5 fruit fly cellular contexts compared by ENCODE assay signal in the genomic region with DNA sequence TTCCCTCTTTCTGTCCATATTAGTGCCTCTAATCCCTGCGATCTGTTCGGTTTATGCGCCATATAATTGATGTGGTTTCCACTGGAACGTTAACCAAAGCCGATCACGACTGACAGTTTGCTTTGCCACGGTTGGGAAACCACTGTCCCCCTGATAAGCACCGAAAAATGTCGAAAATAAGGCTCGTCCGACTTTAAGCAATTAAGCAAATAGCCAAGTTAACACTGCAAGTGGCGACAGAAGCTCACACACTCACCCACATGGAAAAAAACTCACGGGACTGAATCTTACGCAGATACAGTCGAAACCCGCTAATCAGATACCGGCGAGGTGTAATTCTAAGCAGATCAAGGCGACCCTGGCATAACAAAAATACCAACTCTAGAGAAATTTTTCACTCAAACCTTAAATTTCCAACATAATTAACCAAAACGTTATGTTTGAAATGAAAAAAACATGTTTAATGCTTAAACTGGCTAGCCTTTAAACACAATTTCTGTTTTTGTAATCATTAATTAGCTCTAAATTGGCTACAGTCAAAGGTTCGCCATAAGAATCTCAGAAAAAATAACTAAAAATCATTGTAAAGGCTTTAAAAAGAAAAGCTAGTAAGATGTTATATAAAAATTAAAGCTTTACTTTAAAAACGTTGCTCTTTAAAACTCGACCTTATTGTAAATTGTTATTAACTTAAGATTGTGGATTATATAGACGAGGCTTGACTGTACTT.
TF ChIP-seq lines count a peak whose summit lies in the region.

No protein-coding gene starts in this region.

- no peak for TF ChIP-seq CTCF in whole organism, embryonic (GFP tag; optimal IDR thresholded peaks at IDR 0.05; lab: Kevin White, UChicago)

TF ChIP-seq in whole organism, adult, 20 proteins besides CTCF, POLR2A, EP300 and RAD21:
- TF ChIP-seq kay (GFP tag; lab: Kevin White, UChicago; ENCODE audit: borderline replicate concordance) (peak; percentile 4), CG12768 (GFP tag; optimal IDR thresholded peaks at IDR 0.05; lab: Kevin White, UChicago) (peak; percentile 11), CG7045 (GFP tag; optimal IDR thresholded peaks at IDR 0.05; lab: Kevin White, UChicago) (peak; percentile 54), toe (GFP tag; optimal IDR thresholded peaks at IDR 0.05; lab: Kevin White, UChicago) (no peak), bab1 (GFP tag; optimal IDR thresholded peaks at IDR 0.05; lab: Kevin White, UChicago) (no peak), Crg-1 (GFP tag; optimal IDR thresholded peaks at IDR 0.05; lab: Kevin White, UChicago) (no peak), CG7101 (tag; optimal IDR thresholded peaks at IDR 0.05; lab: Kevin White, UChicago) (peak; percentile 17), Mnt (GFP tag; optimal IDR thresholded peaks at IDR 0.05; lab: Kevin White, UChicago) (peak; percentile 10), CG33017 (tag; optimal IDR thresholded peaks at IDR 0.05; lab: Kevin White, UChicago) (no peak), ovo (GFP tag; optimal IDR thresholded peaks at IDR 0.05; lab: Kevin White, UChicago) (no peak), CG1620 (GFP tag; optimal IDR thresholded peaks at IDR 0.05; lab: Kevin White, UChicago) (no peak), Hr96 (GFP tag; optimal IDR thresholded peaks at IDR 0.05; lab: Kevin White, UChicago) (no peak)

TF ChIP-seq in whole organism, embryonic, 481 proteins besides CTCF, POLR2A, EP300 and RAD21 (continues in another document):
- peak; percentile 7; the same call in 1 of the 2 replicates for TF ChIP-seq CG9215 (GFP tag; IDR thresholded peaks at IDR 0.05; lab: Robert Waterston, UW)
- no peak for TF ChIP-seq ham (GFP tag; IDR thresholded peaks at IDR 0.05; lab: Robert Waterston, UW)
- TF ChIP-seq ci (GFP tag; IDR thresholded peaks at IDR 0.05; lab: Robert Waterston, UW) = 0 out of 3 replicates have a peak, but pooled peaks have one; percentile 31
- no peak for TF ChIP-seq CG17612 (GFP tag; IDR thresholded peaks at IDR 0.05; lab: Robert Waterston, UW)
- TF ChIP-seq Drgx (GFP tag; IDR thresholded peaks at IDR 0.05; lab: Robert Waterston, UW) = no peak; the same call in 1 of the 2 replicates
- 0 out of 2 replicates have a peak, but pooled peaks have one; percentile 23 for TF ChIP-seq CG9932 (GFP tag; IDR thresholded peaks at IDR 0.05; lab: Robert Waterston, UW)
- no peak for TF ChIP-seq CG8281 (tag; optimal IDR thresholded peaks at IDR 0.05; lab: Kevin White, UChicago)
- no peak for TF ChIP-seq Fer3 (tag; optimal IDR thresholded peaks at IDR 0.05; lab: Kevin White, UChicago)
- TF ChIP-seq vvl (GFP tag; IDR thresholded peaks at IDR 0.05; lab: Robert Waterston, UW) = 0 out of 2 replicates have a peak, but pooled peaks have one; percentile 6
- peak; percentile 5 for TF ChIP-seq CG12104 (GFP tag; optimal IDR thresholded peaks at IDR 0.05; lab: Kevin White, UChicago)
- no peak for TF ChIP-seq fu2 (GFP tag; optimal IDR thresholded peaks at IDR 0.05; lab: Kevin White, UChicago)
- no peak for TF ChIP-seq lbe (GFP tag; optimal IDR thresholded peaks at IDR 0.05; lab: Kevin White, UChicago)
- TF ChIP-seq CG13424 (tag; optimal IDR thresholded peaks at IDR 0.05; lab: Kevin White, UChicago) = peak; percentile 43
- TF ChIP-seq CG13296 (GFP tag; optimal IDR thresholded peaks at IDR 0.05; lab: Kevin White, UChicago) = no peak
- no peak for TF ChIP-seq NC2α (GFP tag; optimal IDR thresholded peaks at IDR 0.05; lab: Kevin White, UChicago)
- TF ChIP-seq Oli (tag; optimal IDR thresholded peaks at IDR 0.05; lab: Kevin White, UChicago) = no peak
- no peak for TF ChIP-seq CG5953 (GFP tag; IDR thresholded peaks at IDR 0.05; lab: Robert Waterston, UW)

TF ChIP-seq in whole organism, prepupa, 60 proteins besides CTCF, POLR2A, EP300 and RAD21 (continues in another document):
- TF ChIP-seq CG3032 (tag; optimal IDR thresholded peaks at IDR 0.05; lab: Kevin White, UChicago) = peak; percentile 16
- no peak for TF ChIP-seq Blimp-1 (GFP tag; optimal IDR thresholded peaks at IDR 0.05; lab: Kevin White, UChicago)
- TF ChIP-seq CG16779 (tag; optimal IDR thresholded peaks at IDR 0.05; lab: Kevin White, UChicago) = no peak
- no peak for TF ChIP-seq Lpt (GFP tag; optimal IDR thresholded peaks at IDR 0.05; lab: Kevin White, UChicago)
- peak; percentile 21 for TF ChIP-seq Eip93F (GFP tag; optimal IDR thresholded peaks at IDR 0.05; lab: Kevin White, UChicago)
- peak; percentile 80 for TF ChIP-seq Eip78C (GFP tag; lab: Kevin White, UChicago)
- TF ChIP-seq acj6 (GFP tag; optimal IDR thresholded peaks at IDR 0.05; lab: Kevin White, UChicago) = no peak
- TF ChIP-seq CG10669 (GFP tag; optimal IDR thresholded peaks at IDR 0.05; lab: Kevin White, UChicago) = no peak
- no peak for TF ChIP-seq CG6163 (GFP tag; IDR thresholded peaks at IDR 0.05; lab: Robert Waterston, UW)
- no peak for TF ChIP-seq net (GFP tag; optimal IDR thresholded peaks at IDR 0.05; lab: Kevin White, UChicago)
- TF ChIP-seq lz (GFP tag; optimal IDR thresholded peaks at IDR 0.05; lab: Kevin White, UChicago) = peak; percentile 54
- peak; percentile 19 for TF ChIP-seq cyc (GFP tag; optimal IDR thresholded peaks at IDR 0.05; lab: Kevin White, UChicago)
- TF ChIP-seq CG7368 (GFP tag; optimal IDR thresholded peaks at IDR 0.05; lab: Kevin White, UChicago) = no peak
- TF ChIP-seq spab (GFP tag; optimal IDR thresholded peaks at IDR 0.05; lab: Kevin White, UChicago) = no peak
- TF ChIP-seq pdm3 (GFP tag; optimal IDR thresholded peaks at IDR 0.05; lab: Kevin White, UChicago) = no peak
- TF ChIP-seq CG11762 (GFP tag; optimal IDR thresholded peaks at IDR 0.05; lab: Kevin White, UChicago; ENCODE audit: insufficient read depth) = no peak
- TF ChIP-seq fd59A (GFP tag; optimal IDR thresholded peaks at IDR 0.05; lab: Kevin White, UChicago) = no peak
- TF ChIP-seq CG8632 (GFP tag; optimal IDR thresholded peaks at IDR 0.05; lab: Kevin White, UChicago) = peak; percentile 39
- TF ChIP-seq CG10631 (GFP tag; optimal IDR thresholded peaks at IDR 0.05; lab: Kevin White, UChicago) = no peak

TF ChIP-seq in whole organism, pupa, 21 proteins besides CTCF, POLR2A, EP300 and RAD21:
- TF ChIP-seq CG9948 (tag; optimal IDR thresholded peaks at IDR 0.05; lab: Kevin White, UChicago) (no peak), Snoo (tag; optimal IDR thresholded peaks at IDR 0.05; lab: Kevin White, UChicago) (peak; percentile 39), CG15710 (tag; optimal IDR thresholded peaks at IDR 0.05; lab: Kevin White, UChicago) (peak; percentile 30), CG32121 (GFP tag; IDR thresholded peaks at IDR 0.05; lab: Robert Waterston, UW) (0 out of 2 replicates have a peak, but pooled peaks have one; percentile 7), CG8159 (tag; optimal IDR thresholded peaks at IDR 0.05; lab: Kevin White, UChicago) (no peak)

TF ChIP-seq in whole organism, wandering third instar larva, 38 proteins besides CTCF, POLR2A, EP300 and RAD21:
- TF ChIP-seq Hnf4 (GFP tag; optimal IDR thresholded peaks at IDR 0.05; lab: Kevin White, UChicago) = peak; percentile 52
- TF ChIP-seq psq (GFP tag; optimal IDR thresholded peaks at IDR 0.05; lab: Kevin White, UChicago) = peak; percentile 61
- peak; percentile 77 for TF ChIP-seq HLH106 (tag; optimal IDR thresholded peaks at IDR 0.05; lab: Kevin White, UChicago)
- no peak for TF ChIP-seq usp (GFP tag; optimal IDR thresholded peaks at IDR 0.05; lab: Kevin White, UChicago)
- TF ChIP-seq woc (GFP tag; optimal IDR thresholded peaks at IDR 0.05; lab: Kevin White, UChicago) = peak; percentile 77
- TF ChIP-seq Abd-B (GFP tag; optimal IDR thresholded peaks at IDR 0.05; lab: Kevin White, UChicago) = no peak
- peak; percentile 18 for TF ChIP-seq sv (GFP tag; optimal IDR thresholded peaks at IDR 0.05; lab: Kevin White, UChicago)
- TF ChIP-seq brk (GFP tag; optimal IDR thresholded peaks at IDR 0.05; lab: Kevin White, UChicago) = no peak
- TF ChIP-seq Dif (GFP tag; optimal IDR thresholded peaks at IDR 0.05; lab: Kevin White, UChicago; ENCODE audit: partially characterized antibody) = no peak
- no peak for TF ChIP-seq dl (GFP tag; optimal IDR thresholded peaks at IDR 0.05; lab: Kevin White, UChicago; ENCODE audit: insufficient read depth in 1 of 2, partially characterized antibody in 2 of 2)
- no peak for TF ChIP-seq Dfd (GFP tag; optimal IDR thresholded peaks at IDR 0.05; lab: Kevin White, UChicago)
- peak; percentile 70 for TF ChIP-seq Sp1 (GFP tag; optimal IDR thresholded peaks at IDR 0.05; lab: Kevin White, UChicago)
- peak; percentile 65 for TF ChIP-seq dmrt93B (GFP tag; optimal IDR thresholded peaks at IDR 0.05; lab: Kevin White, UChicago)
- TF ChIP-seq OdsH (GFP tag; optimal IDR thresholded peaks at IDR 0.05; lab: Kevin White, UChicago) = peak; percentile 62
- peak; percentile 64 for TF ChIP-seq ey (GFP tag; optimal IDR thresholded peaks at IDR 0.05; lab: Kevin White, UChicago)
- peak; percentile 26 for TF ChIP-seq Jra (GFP tag; optimal IDR thresholded peaks at IDR 0.05; lab: Kevin White, UChicago)
- TF ChIP-seq br (GFP tag; optimal IDR thresholded peaks at IDR 0.05; lab: Kevin White, UChicago) = peak; percentile 55
- peak; percentile 44 for TF ChIP-seq CG9705 (GFP tag; optimal IDR thresholded peaks at IDR 0.05; lab: Kevin White, UChicago)
- peak; percentile 68 for TF ChIP-seq rgr (GFP tag; optimal IDR thresholded peaks at IDR 0.05; lab: Kevin White, UChicago)
- TF ChIP-seq Rel (GFP tag; optimal IDR thresholded peaks at IDR 0.05; lab: Kevin White, UChicago) = no peak
- TF ChIP-seq Rel (tag; optimal IDR thresholded peaks at IDR 0.05; lab: Kevin White, UChicago) = peak; percentile 51
- peak; percentile 56 for TF ChIP-seq fru (GFP tag; optimal IDR thresholded peaks at IDR 0.05; lab: Kevin White, UChicago)
- TF ChIP-seq Vsx2 (GFP tag; optimal IDR thresholded peaks at IDR 0.05; lab: Kevin White, UChicago; ENCODE audit: partially characterized antibody) = peak; percentile 23
- TF ChIP-seq foxo (GFP tag; optimal IDR thresholded peaks at IDR 0.05; lab: Kevin White, UChicago) = peak in 1 of 2 experiments; percentile 54
- peak; percentile 67 for TF ChIP-seq Hr83 (GFP tag; optimal IDR thresholded peaks at IDR 0.05; lab: Kevin White, UChicago; ENCODE audit: poor library complexity, severe bottlenecking)
